Worm (Caenorhabditis elegans): Measurements from ENCODE around the gene sem-5.

Gene sem-5

ce11 chrX:7975741-7976140 lies 14.2 kb upstream of the sem-5 start:
- TF ChIP-seq ztf-22 (GFP tag; optimal IDR thresholded peaks at IDR 0.05) (no peak), egl-18 (GFP tag; IDR thresholded peaks at IDR 0.05) (no peak), nhr-27 (tag; optimal IDR thresholded peaks at IDR 0.05) (no peak), attf-6 (GFP tag; IDR thresholded peaks at IDR 0.05) (no peak), F33H1.4 (GFP tag; IDR thresholded peaks at IDR 0.05) (no peak), hrde-1 (tag; optimal IDR thresholded peaks at IDR 0.05; ENCODE audit: borderline replicate concordance) (no peak), ceh-79 (tag; optimal IDR thresholded peaks at IDR 0.05) (no peak), snpc-1.1 (tag; optimal IDR thresholded peaks at IDR 0.05; ENCODE audit: insufficient read depth) (no peak), egl-44 (GFP tag; IDR thresholded peaks at IDR 0.05) (no peak), chd-7 (tag; optimal IDR thresholded peaks at IDR 0.05) (no peak), lag-1 (GFP tag; IDR thresholded peaks at IDR 0.05) (no peak)

ce11 chrX:7968537-7968936 lies 7.0 kb upstream of the sem-5 start:
- TF ChIP-seq gei-17 (GFP tag; optimal IDR thresholded peaks at IDR 0.05) (no peak), fkh-3 (tag; optimal IDR thresholded peaks at IDR 0.05) (no peak), F55B11.4 (tag; optimal IDR thresholded peaks at IDR 0.05; ENCODE audit: borderline replicate concordance, insufficient read depth) (no peak), zim-3 (tag; optimal IDR thresholded peaks at IDR 0.05) (no peak), ccch-3 (GFP tag; optimal IDR thresholded peaks at IDR 0.05) (no peak)

- TF ChIP-seq rcor-1 (GFP tag; IDR thresholded peaks at IDR 0.05) (no peak), mel-28 (tag; optimal IDR thresholded peaks at IDR 0.05; ENCODE audit: borderline replicate concordance) (no peak), ztf-28 (GFP tag; IDR thresholded peaks at IDR 0.05) (no peak), C06A6.2 (GFP tag; conservative IDR thresholded peaks at IDR 0.05) (no peak), F33H1.4 (GFP tag; IDR thresholded peaks at IDR 0.05) (no peak), zim-3 (tag; optimal IDR thresholded peaks at IDR 0.05) (no peak), sptf-2 (GFP tag; optimal IDR thresholded peaks at IDR 0.05) (no peak), nhr-90 (tag; optimal IDR thresholded peaks at IDR 0.05) (no peak), egrh-3 (GFP tag; IDR thresholded peaks at IDR 0.05) (no peak), F22D6.2 (tag; optimal IDR thresholded peaks at IDR 0.05) (no peak), fkh-3 (tag; optimal IDR thresholded peaks at IDR 0.05) (no peak), madf-8 (GFP tag; conservative IDR thresholded peaks at IDR 0.05) (no peak), egl-18 (GFP tag; IDR thresholded peaks at IDR 0.05) (no peak), cebp-2 (GFP tag; IDR thresholded peaks at IDR 0.05) (no peak), Y53F4B.3 (GFP tag; IDR thresholded peaks at IDR 0.05) (no peak)
Observed at ce11 chrX:7965449-7965848, 3.9 kb upstream of the sem-5 start.

- TF ChIP-seq efl-1 (GFP tag; optimal IDR thresholded peaks at IDR 0.05) = no peak
- TF ChIP-seq F37B4.10 (GFP tag; IDR thresholded peaks at IDR 0.05) = no peak
- TF ChIP-seq ztf-28 (GFP tag; IDR thresholded peaks at IDR 0.05) = no peak
- TF ChIP-seq F57C9.4 (tag; optimal IDR thresholded peaks at IDR 0.05) = no peak
- no peak for TF ChIP-seq D2030.7 (GFP tag; IDR thresholded peaks at IDR 0.05)
- no peak for TF ChIP-seq let-607 (tag; optimal IDR thresholded peaks at IDR 0.05)
- no peak for TF ChIP-seq lin-54 (GFP tag; optimal IDR thresholded peaks at IDR 0.05)
- no peak for TF ChIP-seq ccch-3 (GFP tag; optimal IDR thresholded peaks at IDR 0.05)
- TF ChIP-seq T26A5.8 (tag; optimal IDR thresholded peaks at IDR 0.05) = no peak
Observed at ce11 chrX:7964022-7964421, 2.5 kb upstream of the sem-5 start.
